Fruit fly (Drosophila melanogaster): ENCODE data around the gene CG14107.
A peak's percentile ranks its signal among the peaks of the same experiment; 100 is the strongest.

CG14107 gene

DNA sequence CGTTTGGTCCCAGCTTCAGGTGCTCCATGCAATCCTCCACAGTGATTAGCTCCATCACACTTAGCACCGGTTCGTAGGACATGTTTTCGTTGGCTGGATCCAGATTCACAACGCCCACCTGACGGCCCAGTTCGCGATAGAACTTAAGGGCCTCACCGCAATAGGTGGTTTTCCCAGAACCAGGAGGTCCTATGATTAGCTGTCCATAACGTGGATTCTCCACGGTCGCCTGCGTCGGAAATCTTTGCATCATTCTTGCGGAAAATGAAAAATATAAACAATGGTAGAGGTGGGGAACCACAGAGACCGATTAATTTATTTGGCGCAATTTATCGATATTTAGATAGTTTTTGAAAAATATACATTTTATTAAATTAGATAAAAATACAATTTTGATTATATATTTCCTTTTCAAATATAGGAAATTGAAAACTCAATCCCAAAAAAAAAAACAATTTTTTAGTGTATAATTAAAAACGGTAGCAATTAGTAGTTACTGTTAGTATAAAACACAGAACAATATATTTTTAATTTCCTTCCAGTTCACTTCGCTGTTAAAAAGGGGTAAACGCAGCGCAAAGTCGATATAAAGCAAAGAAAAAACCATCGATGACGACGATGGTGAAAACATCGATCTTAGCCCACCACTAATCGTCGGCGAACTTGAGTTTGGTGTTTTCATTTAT is 31.2 kb upstream of the CG14107 start, which contains the start of the genes CG10222 and flr (continued):
- TF ChIP-seq CG6854 (GFP tag; optimal IDR thresholded peaks at IDR 0.05) (no peak), h (optimal IDR thresholded peaks at IDR 0.05) (no peak), CG10366 (GFP tag; IDR thresholded peaks at IDR 0.05) (no peak), CG9932 (GFP tag; IDR thresholded peaks at IDR 0.05) (peak; percentile 56), Atf6 (GFP tag; IDR thresholded peaks at IDR 0.05) (no peak), HLH54F (GFP tag; optimal IDR thresholded peaks at IDR 0.05) (no peak), gsb (GFP tag; IDR thresholded peaks at IDR 0.05) (no peak), sisA (GFP tag; IDR thresholded peaks at IDR 0.05) (no peak), CG1529 (GFP tag; optimal IDR thresholded peaks at IDR 0.05) (no peak), CG7987 (GFP tag; optimal IDR thresholded peaks at IDR 0.05) (no peak), CG2116 (GFP tag; optimal IDR thresholded peaks at IDR 0.05) (peak; percentile 70), sens (GFP tag) (no peak), CG4328 (GFP tag; optimal IDR thresholded peaks at IDR 0.05) (no peak), Kr (GFP tag; optimal IDR thresholded peaks at IDR 0.05) (peak; percentile 98), kni (GFP tag; optimal IDR thresholded peaks at IDR 0.05) (no peak), Elba2 (GFP tag; optimal IDR thresholded peaks at IDR 0.05) (no peak), ftz-f1 (GFP tag; optimal IDR thresholded peaks at IDR 0.05) (no peak), chm (GFP tag; IDR thresholded peaks at IDR 0.05) (no peak), lilli (GFP tag; optimal IDR thresholded peaks at IDR 0.05) (peak; percentile 34), CG2120 (GFP tag; optimal IDR thresholded peaks at IDR 0.05) (peak; percentile 6), CG11247 (GFP tag; IDR thresholded peaks at IDR 0.05) (no peak), dati (GFP tag; IDR thresholded peaks at IDR 0.05) (no peak), Dll (GFP tag; IDR thresholded peaks at IDR 0.05; ENCODE audit: partially characterized antibody) (peak; percentile 85), Max (GFP tag; optimal IDR thresholded peaks at IDR 0.05) (peak; percentile 30), Myb (GFP tag; optimal IDR thresholded peaks at IDR 0.05) (no peak), lov (optimal IDR thresholded peaks at IDR 0.05) (no peak), lov (GFP tag; IDR thresholded peaks at IDR 0.05) (no peak), CG34422 (GFP tag; IDR thresholded peaks at IDR 0.05) (no peak), tup (GFP tag; optimal IDR thresholded peaks at IDR 0.05) (no peak), CG4617 (GFP tag; optimal IDR thresholded peaks at IDR 0.05; ENCODE audit: borderline replicate concordance) (peak; percentile 15), Dip3 (GFP tag; optimal IDR thresholded peaks at IDR 0.05) (no peak), CG15514 (GFP tag; optimal IDR thresholded peaks at IDR 0.05) (peak; percentile 40), CG1602 (GFP tag; optimal IDR thresholded peaks at IDR 0.05) (no peak), ci (GFP tag; IDR thresholded peaks at IDR 0.05) (no peak), D19B (GFP tag; optimal IDR thresholded peaks at IDR 0.05) (no peak), br (optimal IDR thresholded peaks at IDR 0.05) (no peak), CG7372 (GFP tag; IDR thresholded peaks at IDR 0.05) (no peak), corto (GFP tag; optimal IDR thresholded peaks at IDR 0.05) (no peak), CG1792 (GFP tag; optimal IDR thresholded peaks at IDR 0.05) (no peak), org-1 (GFP tag; optimal IDR thresholded peaks at IDR 0.05) (no peak), fd102C (GFP tag; optimal IDR thresholded peaks at IDR 0.05) (no peak), Hmx (GFP tag; optimal IDR thresholded peaks at IDR 0.05) (no peak), CG2678 (tag; optimal IDR thresholded peaks at IDR 0.05) (peak; percentile 41), peb (GFP tag; IDR thresholded peaks at IDR 0.05) (no peak), esg (GFP tag; conservative IDR thresholded peaks at IDR 0.05) (no peak), crol (GFP tag; IDR thresholded peaks at IDR 0.05) (no peak), CG18262 (tag; optimal IDR thresholded peaks at IDR 0.05) (peak; percentile 32), Mad (GFP tag; optimal IDR thresholded peaks at IDR 0.05) (no peak), BEAF-32 (GFP tag; optimal IDR thresholded peaks at IDR 0.05) (peak; percentile 73), sr (GFP tag; IDR thresholded peaks at IDR 0.05) (no peak), stwl (tag; optimal IDR thresholded peaks at IDR 0.05) (peak; percentile 57), E2f2 (GFP tag; IDR thresholded peaks at IDR 0.05) (peak; percentile 80), CG4424 (GFP tag; optimal IDR thresholded peaks at IDR 0.05) (no peak)

All from whole organism, embryonic.